Worm (Caenorhabditis elegans) whole organism, L4 larva: ENCODE measurements around the gene clec-208.

Source experiments
- D1046.2 ChIP-seq: fragments of 200-800 bp; sonication (Bioruptor generic); IDR thresholded peaks from 2 replicates; pipeline ENCODE4 v1.3.6; 2022; ENCODE audit warnings: missing genetic modification characterization, missing compliant biosample characterization
- F44E2.7 ChIP-seq: fragments of 200-800 bp; sonication (Bioruptor generic); IDR thresholded peaks from 2 replicates; pipeline ENCODE4 v2.1.2; 2022; ENCODE audit warnings: missing genetic modification characterization, missing compliant biosample characterization
- F49E8.2 ChIP-seq: sonication (generic microtip); optimal IDR thresholded peaks from 2 replicates; lab custom pipeline; 2016; ENCODE audit warnings: missing compliant biosample characterization, mild to moderate bottlenecking, missing genetic modification characterization, borderline replicate concordance
- R02D3.7 ChIP-seq: fragments of 150-350 bp; sonication (generic microtip); optimal IDR thresholded peaks from 3 replicates; lab custom pipeline; 2014; ENCODE audit warnings: missing biosample characterization, missing genetic modification characterization
- Y105C5A.15 ChIP-seq: fragments of 200-800 bp; sonication (Bioruptor generic); IDR thresholded peaks from 2 replicates; pipeline ENCODE4 v1.3.6; 2022; ENCODE audit warnings: missing genetic modification characterization, missing compliant biosample characterization
- Y75B8A.6 ChIP-seq: fragments of 200-800 bp; sonication (Bioruptor generic); IDR thresholded peaks from 2 replicates; pipeline ENCODE4 v1.3.6; 2022; ENCODE audit warnings: missing genetic modification reagents, missing genetic modification characterization, missing compliant biosample characterization
- ZK337.2 ChIP-seq: fragments of 200-800 bp; sonication (Bioruptor generic); IDR thresholded peaks from 2 replicates; pipeline ENCODE4 v1.3.6; 2022; ENCODE audit warnings: missing genetic modification reagents, missing genetic modification characterization, missing compliant biosample characterization
- ama-1 ChIP-seq: fragments of 150-350 bp; optimal IDR thresholded peaks from 2 replicates; lab custom pipeline; 2014; ENCODE audit warnings: inconsistent platforms, mixed read lengths
- arid-1 ChIP-seq: fragments of 200-800 bp; sonication (Bioruptor generic); conservative IDR thresholded peaks from 2 replicates; pipeline ENCODE4 v1.3.6; 2022; ENCODE audit warnings: missing genetic modification reagents, missing genetic modification characterization, missing compliant biosample characterization
- ceh-20 ChIP-seq: fragments of 200-800 bp; sonication (Bioruptor generic); IDR thresholded peaks from 2 replicates; pipeline ENCODE4 v1.3.6; 2022; ENCODE audit warnings: missing genetic modification reagents, missing genetic modification characterization, missing compliant biosample characterization
- ceh-28 ChIP-seq: fragments of 150-350 bp; optimal IDR thresholded peaks from 2 replicates; lab custom pipeline; 2014; ENCODE audit warnings: missing biosample characterization, missing genetic modification reagents, missing genetic modification characterization
- ceh-32 ChIP-seq: sonication (generic microtip); optimal IDR thresholded peaks from 2 replicates; lab custom pipeline; 2016; ENCODE audit warnings: mild to moderate bottlenecking, missing genetic modification characterization, missing compliant biosample characterization; ENCODE audit not compliant: poor library complexity
- ceh-44 ChIP-seq: fragments of 200-800 bp; sonication (Bioruptor generic); IDR thresholded peaks from 2 replicates; pipeline ENCODE4 v1.3.6; 2022; ENCODE audit warnings: missing genetic modification reagents, missing genetic modification characterization, missing compliant biosample characterization
- ceh-82 ChIP-seq: sonication (generic microtip); optimal IDR thresholded peaks from 2 replicates; lab custom pipeline; 2017; ENCODE audit warnings: missing biosample characterization, missing genetic modification characterization
- ces-1 ChIP-seq: fragments of 150-350 bp; sonication (generic microtip); optimal IDR thresholded peaks from 4 replicates; lab custom pipeline; 2014; ENCODE audit warnings: missing biosample characterization, missing genetic modification reagents, missing genetic modification characterization
- cey-2 ChIP-seq: sonication (generic microtip); optimal IDR thresholded peaks from 3 replicates; lab custom pipeline; 2017; ENCODE audit warnings: missing genetic modification characterization, mild to moderate bottlenecking, missing compliant biosample characterization, antibody characterized with exemption, borderline replicate concordance; ENCODE audit not compliant: insufficient read depth
- daf-12 ChIP-seq: fragments of 150-350 bp; optimal IDR thresholded peaks from 2 replicates; lab custom pipeline; 2014; ENCODE audit warnings: missing biosample characterization, missing genetic modification reagents, missing genetic modification characterization
- daf-19 ChIP-seq: fragments of 200-800 bp; sonication (Bioruptor generic); conservative IDR thresholded peaks from 2 replicates; pipeline ENCODE4 v1.3.6; 2022; ENCODE audit warnings: missing genetic modification characterization, missing compliant biosample characterization
- dmd-8 ChIP-seq: fragments of 200-800 bp; sonication (Bioruptor generic); IDR thresholded peaks from 2 replicates; pipeline ENCODE4 v1.3.6; 2022; ENCODE audit warnings: missing genetic modification characterization, missing compliant biosample characterization
- dpl-1 ChIP-seq: fragments of 150-350 bp; optimal IDR thresholded peaks from 2 replicates; lab custom pipeline; 2014; ENCODE audit warnings: missing biosample characterization, missing genetic modification reagents, missing genetic modification characterization
- fkh-10 ChIP-seq: fragments of 150-350 bp; optimal IDR thresholded peaks from 2 replicates; lab custom pipeline; 2014; ENCODE audit warnings: missing biosample characterization, missing genetic modification reagents, missing genetic modification characterization
- gei-8 ChIP-seq: fragments of 200-800 bp; sonication (Bioruptor generic); optimal IDR thresholded peaks from 2 replicates; lab custom pipeline; 2018; ENCODE audit warnings: mild to moderate bottlenecking, missing genetic modification characterization, missing compliant biosample characterization
- hif-1 ChIP-seq, 2 experiments: sonication (generic microtip); optimal IDR thresholded peaks; 2 replicates each; lab custom pipeline; 2016 to 2017; ENCODE audit warnings: missing compliant biosample characterization in 2 of 2, missing genetic modification characterization in 2 of 2, missing genetic modification reagents in 2 of 2, missing genotype in 2 of 2, mild to moderate bottlenecking in 1 of 2
- hlh-30 ChIP-seq: sonication (generic microtip); optimal IDR thresholded peaks from 2 replicates; lab custom pipeline; 2017; ENCODE audit warnings: antibody characterized with exemption, mild to moderate bottlenecking, missing genetic modification characterization, missing compliant biosample characterization; ENCODE audit not compliant: insufficient read depth
- lin-1 ChIP-seq: fragments of 200-800 bp; sonication (Bioruptor generic); IDR thresholded peaks from 2 replicates; pipeline ENCODE4 v1.3.6; 2022; ENCODE audit warnings: missing genetic modification reagents, missing genetic modification characterization, missing compliant biosample characterization
- lin-29 ChIP-seq: fragments of 200-800 bp; sonication (Bioruptor generic); IDR thresholded peaks from 2 replicates; pipeline ENCODE4 v1.3.6; 2022; ENCODE audit warnings: missing genetic modification reagents, missing genetic modification characterization, missing compliant biosample characterization
- lin-38 ChIP-seq: fragments of 200-800 bp; sonication (Bioruptor generic); IDR thresholded peaks from 2 replicates; pipeline ENCODE4 v1.3.6; 2022; ENCODE audit warnings: missing genetic modification reagents, missing genetic modification characterization, missing compliant biosample characterization
- lin-39 ChIP-seq: fragments of 150-350 bp; optimal IDR thresholded peaks from 2 replicates; lab custom pipeline; 2014; ENCODE audit warnings: missing biosample characterization, missing genetic modification reagents, missing genetic modification characterization
- mdt-29 ChIP-seq: fragments of 200-800 bp; sonication (Bioruptor generic); IDR thresholded peaks from 2 replicates; pipeline ENCODE4 v1.3.6; 2022; ENCODE audit warnings: missing genetic modification reagents, missing genetic modification characterization, missing compliant biosample characterization
- mes-2 ChIP-seq: sonication (generic microtip); optimal IDR thresholded peaks from 2 replicates; lab custom pipeline; 2016; ENCODE audit warnings: missing genotype, mild to moderate bottlenecking, missing genetic modification characterization, missing compliant biosample characterization; ENCODE audit not compliant: poor library complexity, severe bottlenecking
- nhr-10 ChIP-seq: fragments of 150-350 bp; optimal IDR thresholded peaks from 2 replicates; lab custom pipeline; 2014; ENCODE audit warnings: missing biosample characterization, missing genetic modification characterization
- nhr-237 ChIP-seq: sonication (generic microtip); optimal IDR thresholded peaks from 2 replicates; lab custom pipeline; 2017; ENCODE audit warnings: missing biosample characterization, missing genetic modification characterization
- nhr-25 ChIP-seq: sonication (generic microtip); optimal IDR thresholded peaks from 2 replicates; lab custom pipeline; 2017; ENCODE audit warnings: missing genetic modification characterization, mild to moderate bottlenecking, missing compliant biosample characterization, antibody characterized with exemption, moderate library complexity, borderline replicate concordance; ENCODE audit not compliant: insufficient read depth
- nhr-28 ChIP-seq: fragments of 150-350 bp; optimal IDR thresholded peaks from 2 replicates; lab custom pipeline; 2014; ENCODE audit warnings: missing biosample characterization, missing genetic modification characterization
- nhr-48 ChIP-seq: sonication (generic microtip); optimal IDR thresholded peaks from 2 replicates; lab custom pipeline; 2016; ENCODE audit warnings: mild to moderate bottlenecking, missing genetic modification characterization, missing compliant biosample characterization
- nhr-6 ChIP-seq: fragments of 150-350 bp; optimal IDR thresholded peaks from 2 replicates; lab custom pipeline; 2014; ENCODE audit warnings: missing biosample characterization, missing genetic modification characterization
- nhr-77 ChIP-seq: fragments of 150-350 bp; optimal IDR thresholded peaks from 2 replicates; lab custom pipeline; 2014; ENCODE audit warnings: missing biosample characterization, missing genetic modification characterization
- pha-4 ChIP-seq, 2 experiments: fragments of 150-350 bp in 1 of 2; fragments of 200-800 bp in 1 of 2; sonication (Bioruptor generic) in 1 of 2; IDR thresholded peaks in 1 of 2; optimal IDR thresholded peaks in 1 of 2; 2 replicates each; pipeline versions ENCODE4 v1.3.6 to Lab custom; 2014 to 2022; ENCODE audit warnings: missing genetic modification characterization in 2 of 2, missing genetic modification reagents in 2 of 2, missing biosample characterization in 1 of 2, missing compliant biosample characterization in 1 of 2
- pqm-1 ChIP-seq: sonication (generic microtip); optimal IDR thresholded peaks from 2 replicates; lab custom pipeline; 2017; ENCODE audit warnings: missing biosample characterization, missing genetic modification characterization
- saeg-2 ChIP-seq: fragments of 200-800 bp; sonication (Bioruptor generic); IDR thresholded peaks from 2 replicates; pipeline ENCODE4 v1.3.6; 2022; ENCODE audit warnings: missing genetic modification reagents, missing genetic modification characterization, missing compliant biosample characterization
- sdz-12 ChIP-seq: fragments of 200-800 bp; sonication (Bioruptor generic); optimal IDR thresholded peaks from 2 replicates; lab custom pipeline; 2018; ENCODE audit warnings: mild to moderate bottlenecking, missing genetic modification characterization, missing compliant biosample characterization
- set-16 ChIP-seq: fragments of 200-800 bp; sonication (Bioruptor generic); IDR thresholded peaks from 2 replicates; pipeline ENCODE4 v1.3.6; 2022; ENCODE audit warnings: missing genetic modification reagents, missing genetic modification characterization, missing compliant biosample characterization
- snpc-1.2 ChIP-seq: fragments of 200-800 bp; sonication (Bioruptor generic); IDR thresholded peaks from 2 replicates; pipeline ENCODE4 v1.3.6; 2022; ENCODE audit warnings: missing genetic modification reagents, missing genetic modification characterization, missing compliant biosample characterization
- snpc-4 ChIP-seq: fragments of 150-350 bp; optimal IDR thresholded peaks from 2 replicates; lab custom pipeline; 2014; ENCODE audit warnings: missing biosample characterization, missing genetic modification characterization
- spr-1 ChIP-seq: sonication (generic microtip); optimal IDR thresholded peaks from 2 replicates; lab custom pipeline; 2016; ENCODE audit warnings: mild to moderate bottlenecking, missing genetic modification characterization, missing compliant biosample characterization
- spr-3 ChIP-seq: fragments of 200-800 bp; sonication (Bioruptor generic); optimal IDR thresholded peaks from 2 replicates; lab custom pipeline; 2018; ENCODE audit warnings: mild to moderate bottlenecking, missing genetic modification characterization, missing compliant biosample characterization
- unc-130 ChIP-seq: sonication (generic microtip); optimal IDR thresholded peaks from 2 replicates; lab custom pipeline; 2016; ENCODE audit warnings: missing genetic modification reagents, missing genetic modification characterization, missing compliant biosample characterization
- unc-39 ChIP-seq: sonication (generic microtip); optimal IDR thresholded peaks from 2 replicates; lab custom pipeline; 2017; ENCODE audit warnings: missing biosample characterization, missing genetic modification characterization
- zfp-2 ChIP-seq: sonication (generic microtip); optimal IDR thresholded peaks from 2 replicates; lab custom pipeline; 2016; ENCODE audit warnings: mild to moderate bottlenecking, missing genetic modification characterization, missing compliant biosample characterization
- zip-11 ChIP-seq: fragments of 200-800 bp; sonication (Bioruptor generic); IDR thresholded peaks from 2 replicates; pipeline ENCODE4 v1.3.6; 2022; ENCODE audit warnings: missing genetic modification characterization, missing compliant biosample characterization
- ztf-7 ChIP-seq: fragments of 150-350 bp; optimal IDR thresholded peaks from 2 replicates; lab custom pipeline; 2014; ENCODE audit warnings: missing biosample characterization, missing genetic modification characterization

The clec-208 gene

ce11 chrV:2135323-2135722 is 37.6 kb downstream of the clec-208 start (continued):
- no peak for TF ChIP-seq nhr-10
- TF ChIP-seq snpc-1.2 (GFP tag; lab: Robert Waterston, UW) = no peak
- no peak for TF ChIP-seq pha-4 (GFP tag; IDR thresholded peaks at IDR 0.05; lab: Robert Waterston, UW)
- TF ChIP-seq pha-4 (tag; optimal IDR thresholded peaks at IDR 0.05; lab: Kevin White, UChicago) = no peak
- peak; percentile 63 for TF ChIP-seq nhr-28 (tag; lab: Kevin White, UChicago)
- TF ChIP-seq arid-1 (GFP tag; lab: Robert Waterston, UW) = peak; percentile 45; the same call in 1 of the 2 replicates
- no peak for TF ChIP-seq ces-1
- no peak for TF ChIP-seq nhr-237 (tag; lab: Kevin White, UChicago)
- TF ChIP-seq hif-1 (tag; optimal IDR thresholded peaks at IDR 0.05; lab: Kevin White, UChicago) = peak in 1 of 2 experiments; percentile 7
- no peak for TF ChIP-seq mdt-29 (GFP tag; lab: Robert Waterston, UW)
- TF ChIP-seq dpl-1 (GFP tag; lab: Kevin White, UChicago) = peak; percentile 18
- TF ChIP-seq D1046.2 (GFP tag; lab: Robert Waterston, UW) = no peak
- no peak for TF ChIP-seq snpc-4 (tag; lab: Kevin White, UChicago)
- no peak for TF ChIP-seq daf-12 (tag; lab: Kevin White, UChicago)
- TF ChIP-seq zfp-2 (tag; lab: Kevin White, UChicago) = no peak
- TF ChIP-seq ZK337.2 (GFP tag; lab: Robert Waterston, UW) = 0 out of 2 replicates have a peak, but pooled peaks have one; percentile 8
- TF ChIP-seq zip-11 (GFP tag; lab: Robert Waterston, UW) = no peak
- TF ChIP-seq nhr-6 (tag; lab: Kevin White, UChicago) = no peak
- TF ChIP-seq ama-1 = no peak
- TF ChIP-seq ceh-82 (tag; lab: Kevin White, UChicago) = no peak
- no peak for TF ChIP-seq unc-39 (tag; lab: Kevin White, UChicago)
- TF ChIP-seq ceh-44 (GFP tag; lab: Robert Waterston, UW) = no peak
- no peak for TF ChIP-seq fkh-10 (GFP tag; lab: Kevin White, UChicago)
- TF ChIP-seq nhr-25 = no peak
- peak; percentile 55 for TF ChIP-seq hlh-30
- no peak for TF ChIP-seq ceh-20 (GFP tag; lab: Robert Waterston, UW)
- TF ChIP-seq daf-19 (GFP tag; lab: Robert Waterston, UW) = no peak
- TF ChIP-seq sdz-12 (GFP tag; lab: Kevin White, UChicago) = no peak
- TF ChIP-seq ceh-32 (tag; lab: Kevin White, UChicago) = no peak
- TF ChIP-seq set-16 (GFP tag; lab: Robert Waterston, UW) = 0 out of 2 replicates have a peak, but pooled peaks have one; percentile 27
- TF ChIP-seq dmd-8 = no peak
- TF ChIP-seq F49E8.2 (tag; lab: Kevin White, UChicago) = no peak
- no peak for TF ChIP-seq Y105C5A.15
- TF ChIP-seq gei-8 (GFP tag; lab: Kevin White, UChicago) = no peak
- TF ChIP-seq spr-1 (tag; lab: Kevin White, UChicago) = no peak
- no peak for TF ChIP-seq ceh-28 (tag; lab: Kevin White, UChicago)
- TF ChIP-seq unc-130 (GFP tag; lab: Kevin White, UChicago) = no peak
- no peak for TF ChIP-seq pqm-1 (tag; lab: Kevin White, UChicago)
- TF ChIP-seq saeg-2 (GFP tag; lab: Robert Waterston, UW) = no peak
- TF ChIP-seq lin-38 (GFP tag; lab: Robert Waterston, UW) = no peak
- no peak for TF ChIP-seq lin-1 (GFP tag; lab: Robert Waterston, UW)
- TF ChIP-seq mes-2 = peak; percentile 40
- no peak for TF ChIP-seq cey-2 (tag; lab: Kevin White, UChicago)
- TF ChIP-seq nhr-77 (tag; lab: Kevin White, UChicago) = no peak
- TF ChIP-seq Y75B8A.6 = no peak
- no peak for TF ChIP-seq F44E2.7 (GFP tag; lab: Robert Waterston, UW)
- no peak for TF ChIP-seq R02D3.7 (tag; lab: Kevin White, UChicago)
- TF ChIP-seq nhr-48 (tag; lab: Kevin White, UChicago) = no peak
- no peak for TF ChIP-seq ztf-7 (tag; lab: Kevin White, UChicago)
- TF ChIP-seq spr-3 (GFP tag; lab: Kevin White, UChicago) = no peak
- no peak for TF ChIP-seq lin-39 (tag; lab: Kevin White, UChicago)
- TF ChIP-seq lin-29 (GFP tag; lab: Robert Waterston, UW) = no peak
